Worm (Caenorhabditis elegans): ENCODE results near the gene F52B10.3.

F52B10.3 gene

DNA sequence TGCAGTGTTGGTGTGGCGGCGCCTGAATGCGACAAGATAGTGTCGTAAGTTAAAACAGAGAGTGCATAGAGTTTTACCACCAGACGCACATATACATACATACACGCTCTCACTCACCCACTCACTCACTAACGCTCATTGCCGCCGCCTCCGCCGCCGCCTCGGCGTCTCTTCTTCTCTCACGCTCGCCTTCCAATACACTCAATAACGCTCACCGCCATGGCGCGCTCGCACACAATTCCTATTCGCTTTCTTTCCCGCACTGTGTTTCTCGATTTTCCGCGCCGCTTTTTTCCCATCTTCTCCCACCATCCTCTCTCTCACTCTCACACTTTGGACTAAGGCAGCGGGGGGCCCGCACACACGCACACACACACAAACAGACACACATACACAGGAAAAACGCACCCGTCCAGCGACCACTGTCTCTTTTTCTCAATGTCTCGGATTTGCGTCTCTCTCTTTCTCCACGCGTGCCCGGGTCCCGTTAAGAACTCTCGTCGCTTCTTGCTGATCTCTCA is 45.7 kb downstream of the F52B10.3 start, which contains the start of gene kin-29 (continued):
- no peak for TF ChIP-seq ceh-100 (GFP tag; IDR thresholded peaks at IDR 0.05)
- TF ChIP-seq nfya-1 (tag; optimal IDR thresholded peaks at IDR 0.05; ENCODE audit: borderline replicate concordance, insufficient read depth), result no peak
- no peak for TF ChIP-seq ceh-58 (GFP tag; IDR thresholded peaks at IDR 0.05)
- TF ChIP-seq F33H1.4 (GFP tag; IDR thresholded peaks at IDR 0.05), result no peak
- TF ChIP-seq madf-8 (GFP tag; conservative IDR thresholded peaks at IDR 0.05), result no peak
- TF ChIP-seq K11D2.4 (GFP tag; IDR thresholded peaks at IDR 0.05), result no peak
- TF ChIP-seq cebp-1 (GFP tag; IDR thresholded peaks at IDR 0.05), result peak; percentile 49; the same call in 1 of the 2 replicates
- TF ChIP-seq cebp-1 (tag; optimal IDR thresholded peaks at IDR 0.05), result peak; percentile 90
- peak; percentile 64 for TF ChIP-seq atf-7 (tag; optimal IDR thresholded peaks at IDR 0.05)
- TF ChIP-seq bed-1 (GFP tag; IDR thresholded peaks at IDR 0.05), result no peak
- no peak for TF ChIP-seq nhr-179 (tag; optimal IDR thresholded peaks at IDR 0.05)
- peak; percentile 70; the same call in 1 of the 2 replicates for TF ChIP-seq hmg-1.2 (GFP tag; IDR thresholded peaks at IDR 0.05)
- TF ChIP-seq let-526 (GFP tag; IDR thresholded peaks at IDR 0.05), result 0 out of 2 replicates have a peak, but pooled peaks have one; percentile 47
- no peak for TF ChIP-seq hlh-26 (GFP tag; conservative IDR thresholded peaks at IDR 0.05)
- TF ChIP-seq tbx-9 (tag; optimal IDR thresholded peaks at IDR 0.05; ENCODE audit: borderline replicate concordance), result no peak
- TF ChIP-seq B0035.1 (tag; optimal IDR thresholded peaks at IDR 0.05), result peak; percentile 40
- no peak for TF ChIP-seq F39B2.1 (GFP tag; IDR thresholded peaks at IDR 0.05)
- TF ChIP-seq athp-1 (tag; optimal IDR thresholded peaks at IDR 0.05), result no peak

DNA sequence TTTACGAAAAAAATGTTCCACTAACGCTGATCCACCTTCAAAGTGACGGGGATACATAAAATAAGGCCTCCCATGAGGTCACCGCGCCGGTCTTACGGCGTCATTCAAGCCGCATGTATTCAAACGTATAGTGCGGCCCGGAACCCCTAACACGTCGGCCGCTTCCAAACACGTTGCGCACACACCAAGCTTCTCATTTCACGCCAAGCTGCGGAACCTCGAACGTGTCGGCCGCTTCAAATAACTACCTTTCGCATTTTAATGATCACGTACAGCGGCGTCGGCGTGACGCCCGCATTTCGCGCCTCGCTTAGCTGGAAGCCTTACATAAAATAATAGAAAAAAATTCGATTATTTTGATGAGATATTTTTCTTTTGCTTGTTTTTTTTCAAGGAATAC is 54.6 kb downstream of the F52B10.3 start:
- TF ChIP-seq aptf-2 (GFP tag; conservative IDR thresholded peaks at IDR 0.05) (no peak), snpc-4 (GFP tag; optimal IDR thresholded peaks at IDR 0.05) (no peak), snpc-4 (tag; optimal IDR thresholded peaks at IDR 0.05) (peak; percentile 35 to 89 (median 71)), madf-6 (GFP tag; IDR thresholded peaks at IDR 0.05) (peak; percentile 11; the same call in 1 of the 2 replicates), rcor-1 (GFP tag; IDR thresholded peaks at IDR 0.05) (no peak), pbrm-1 (GFP tag; IDR thresholded peaks at IDR 0.05) (0 out of 2 replicates have a peak, but pooled peaks have one; percentile 11)

Data from whole organism, young adult.